Worm (Caenorhabditis elegans) whole organism, L3 larva: ENCODE data around the gene gcy-18.

Source experiments
- ZK546.5 ChIP-seq: sonication (generic microtip); optimal IDR thresholded peaks from 2 replicates; lab custom pipeline; 2017; ENCODE audit warnings: missing biosample characterization, missing genetic modification characterization
- ama-1 ChIP-seq: fragments of 150-350 bp; optimal IDR thresholded peaks from 2 replicates; lab custom pipeline; 2018
- ceh-28 ChIP-seq: fragments of 150-350 bp; optimal IDR thresholded peaks from 2 replicates; lab custom pipeline; 2014; ENCODE audit warnings: missing biosample characterization, missing genetic modification reagents, missing genetic modification characterization
- ceh-82 ChIP-seq: fragments of 150-350 bp; optimal IDR thresholded peaks from 2 replicates; lab custom pipeline; 2014; ENCODE audit warnings: missing biosample characterization, missing genetic modification characterization
- ceh-9 ChIP-seq: sonication (generic microtip); optimal IDR thresholded peaks from 2 replicates; lab custom pipeline; 2018; ENCODE audit warnings: missing biosample characterization, missing genetic modification characterization
- egl-27 ChIP-seq: sonication (generic microtip); optimal IDR thresholded peaks from 4 replicates; lab custom pipeline; 2017; ENCODE audit warnings: missing biosample characterization, missing genetic modification reagents, missing genetic modification characterization
- elt-3 ChIP-seq, 3 experiments: fragments of 150-350 bp in 1 of 3; sonication (generic microtip) in 2 of 3; optimal IDR thresholded peaks; 2 replicates in 2 of 3; 4 replicates in 1 of 3; lab custom pipeline; 2014 to 2017; ENCODE audit warnings: missing biosample characterization in 3 of 3, missing genetic modification characterization in 3 of 3
- eor-1 ChIP-seq, 2 experiments: fragments of 150-350 bp; optimal IDR thresholded peaks; 2 replicates each; lab custom pipeline; 2014 to 2018; ENCODE audit warnings: missing biosample characterization in 2 of 2, missing genetic modification characterization in 2 of 2
- fos-1 ChIP-seq: fragments of 150-350 bp; optimal IDR thresholded peaks from 2 replicates; lab custom pipeline; 2014; ENCODE audit warnings: missing biosample characterization, missing genetic modification characterization
- mdl-1 ChIP-seq: fragments of 150-350 bp; optimal IDR thresholded peaks from 2 replicates; lab custom pipeline; 2014; ENCODE audit warnings: missing biosample characterization, missing genetic modification characterization
- nhr-25 ChIP-seq: sonication (generic microtip); optimal IDR thresholded peaks from 2 replicates; lab custom pipeline; 2017; ENCODE audit warnings: missing biosample characterization, missing genetic modification characterization
- nhr-76 ChIP-seq: fragments of 150-350 bp; sonication (generic microtip); optimal IDR thresholded peaks from 5 replicates; lab custom pipeline; 2014; ENCODE audit warnings: missing biosample characterization, missing genetic modification characterization
- nhr-77 ChIP-seq: fragments of 150-350 bp; optimal IDR thresholded peaks from 2 replicates; lab custom pipeline; 2014; ENCODE audit warnings: missing biosample characterization, missing genetic modification characterization
- ztf-11 ChIP-seq: fragments of 150-350 bp; optimal IDR thresholded peaks from 2 replicates; lab custom pipeline; 2014; ENCODE audit warnings: missing biosample characterization, missing genetic modification characterization

DNA sequence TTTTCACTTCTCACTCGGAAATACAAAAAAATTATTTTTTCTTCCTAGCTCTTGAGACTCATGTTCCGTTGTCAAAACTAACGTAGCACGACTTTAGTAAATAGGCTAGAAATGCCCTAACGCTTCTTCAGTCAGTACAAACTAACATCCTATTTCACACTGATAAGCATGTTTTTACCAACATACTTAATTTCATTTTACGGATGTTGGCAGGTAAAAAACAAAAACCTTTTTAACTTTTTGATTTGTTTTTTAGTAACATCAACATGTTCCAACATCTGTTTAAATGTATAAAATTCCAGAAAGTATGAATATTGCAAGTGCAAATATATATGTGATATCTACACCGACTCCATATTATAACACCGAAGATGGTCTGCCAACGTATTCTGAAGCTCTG lies 40.4 kb downstream of the gcy-18 start, which contains the start of gene K08D8.10:
- TF ChIP-seq eor-1 (tag; optimal IDR thresholded peaks at IDR 0.05; lab: Kevin White, UChicago), result no peak
- no peak for TF ChIP-seq nhr-25 (tag; lab: Kevin White, UChicago)
- no peak for TF ChIP-seq nhr-76 (tag; lab: Kevin White, UChicago)
- no peak for TF ChIP-seq egl-27 (tag; lab: Kevin White, UChicago)
- TF ChIP-seq mdl-1 (tag; lab: Kevin White, UChicago), result no peak
- no peak for TF ChIP-seq fos-1 (tag; lab: Kevin White, UChicago)
- TF ChIP-seq ztf-11, result no peak
- TF ChIP-seq ama-1 (lab: Kevin White, UChicago), result no peak
- no peak for TF ChIP-seq nhr-77
- TF ChIP-seq ceh-9 (tag; lab: Kevin White, UChicago), result no peak
- TF ChIP-seq ceh-82 (tag; lab: Kevin White, UChicago), result no peak
- no peak for TF ChIP-seq ZK546.5
- no peak for TF ChIP-seq elt-3 (tag; optimal IDR thresholded peaks at IDR 0.05; lab: Kevin White, UChicago)
- TF ChIP-seq ceh-28 (tag; lab: Kevin White, UChicago), result no peak
